Fruit fly (Drosophila melanogaster) whole organism, embryonic: ENCODE measurements around the gene SmD1.
A peak's percentile ranks its signal among the peaks of the same experiment; 100 is the strongest.

Experiments
- Bgb ChIP-seq: fragments of 200-800 bp; sonication (Bioruptor generic); IDR thresholded peaks from 2 replicates; pipeline ENCODE4 v1.3.6; 2022; ENCODE audit warnings: missing biosample characterization, missing genetic modification characterization; ENCODE audit not compliant: partially characterized antibody
- Blimp-1 ChIP-seq: fragments of 200-800 bp; sonication (Bioruptor generic); optimal IDR thresholded peaks from 3 replicates; lab custom pipeline; 2018; ENCODE audit warnings: missing biosample characterization, missing genetic modification characterization, mild to moderate bottlenecking, moderate library complexity, missing genetic modification reagents
- CG10321 ChIP-seq: fragments of 200-800 bp; sonication (Bioruptor generic); IDR thresholded peaks from 2 replicates; pipeline ENCODE4 v1.3.6; 2022; ENCODE audit warnings: missing biosample characterization, missing genetic modification characterization
- CG12659 ChIP-seq: fragments of 200-800 bp; sonication (Bioruptor generic); optimal IDR thresholded peaks from 3 replicates; lab custom pipeline; 2017; ENCODE audit warnings: mild to moderate bottlenecking, missing biosample characterization, missing genetic modification reagents, missing genetic modification characterization
- CG13424 ChIP-seq: fragments of 200-800 bp; sonication (Bioruptor generic); optimal IDR thresholded peaks from 2 replicates; lab custom pipeline; 2019; ENCODE audit warnings: missing biosample characterization, mild to moderate bottlenecking, missing genetic modification characterization, moderate library complexity
- CG16813 ChIP-seq: fragments of 200-800 bp; sonication (Bioruptor generic); IDR thresholded peaks from 3 replicates; pipeline ENCODE4 v1.3.6; 2022; ENCODE audit warnings: missing biosample characterization, missing genetic modification characterization; ENCODE audit not compliant: partially characterized antibody
- CG17186 ChIP-seq: fragments of 200-800 bp; sonication (Bioruptor generic); optimal IDR thresholded peaks from 3 replicates; lab custom pipeline; 2017; ENCODE audit warnings: missing biosample characterization, missing genetic modification reagents, missing genetic modification characterization
- CG30403 ChIP-seq: fragments of 200-800 bp; sonication (Bioruptor generic); optimal IDR thresholded peaks from 3 replicates; lab custom pipeline; 2016; ENCODE audit warnings: missing biosample characterization, missing genetic modification characterization
- CG31224 ChIP-seq: fragments of 200-800 bp; sonication (Bioruptor generic); IDR thresholded peaks from 2 replicates; pipeline ENCODE4 v1.3.6; 2022; ENCODE audit warnings: missing biosample characterization, missing genetic modification characterization
- CG5180 ChIP-seq: fragments of 200-800 bp; sonication (Bioruptor generic); optimal IDR thresholded peaks from 3 replicates; lab custom pipeline; 2017; ENCODE audit warnings: missing biosample characterization, missing genetic modification characterization, mild to moderate bottlenecking, moderate library complexity, missing genetic modification reagents
- CG6683 ChIP-seq: fragments of 200-800 bp; sonication (Bioruptor generic); optimal IDR thresholded peaks from 2 replicates; lab custom pipeline; 2017; ENCODE audit warnings: missing biosample characterization, mild to moderate bottlenecking, missing genetic modification characterization, missing genetic modification reagents
- CG7987 ChIP-seq: fragments of 200-800 bp; sonication (Bioruptor generic); optimal IDR thresholded peaks from 2 replicates; lab custom pipeline; 2018; ENCODE audit warnings: missing biosample characterization, mild to moderate bottlenecking, missing genetic modification characterization, moderate library complexity
- CG8478 ChIP-seq: fragments of >200 bp; optimal IDR thresholded peaks from 2 replicates; lab custom pipeline; 2018
- CG9932 ChIP-seq: fragments of 200-800 bp; sonication (Bioruptor generic); IDR thresholded peaks from 2 replicates; pipeline ENCODE4 v1.3.6; 2022; ENCODE audit warnings: missing biosample characterization, missing genetic modification characterization
- Chrac-16 ChIP-seq: fragments of 200-800 bp; sonication (Bioruptor generic); optimal IDR thresholded peaks from 3 replicates; lab custom pipeline; 2016; ENCODE audit warnings: missing biosample characterization, missing genetic modification characterization
- CrebB ChIP-seq: fragments of 200-800 bp; sonication (Bioruptor generic); optimal IDR thresholded peaks from 3 replicates; lab custom pipeline; 2018; ENCODE audit warnings: missing biosample characterization, mild to moderate bottlenecking, missing genetic modification characterization
- Fer1 ChIP-seq: fragments of 200-800 bp; sonication (Bioruptor generic); optimal IDR thresholded peaks from 2 replicates; lab custom pipeline; 2017; ENCODE audit warnings: missing biosample characterization, mild to moderate bottlenecking, missing genetic modification characterization
- H2.0 ChIP-seq: fragments of 200-800 bp; sonication (Bioruptor generic); IDR thresholded peaks from 2 replicates; pipeline ENCODE4 v1.3.6; 2022; ENCODE audit warnings: missing biosample characterization, missing genetic modification characterization
- HHEX ChIP-seq: fragments of 200-800 bp; sonication (Bioruptor generic); optimal IDR thresholded peaks from 3 replicates; lab custom pipeline; 2017; ENCODE audit warnings: missing biosample characterization, mild to moderate bottlenecking, missing genetic modification characterization, missing genetic modification reagents
- HLH4C ChIP-seq: fragments of 200-800 bp; sonication (Bioruptor generic); IDR thresholded peaks from 3 replicates; pipeline ENCODE4 v1.3.6; 2022; ENCODE audit warnings: missing biosample characterization, missing genetic modification characterization; ENCODE audit not compliant: partially characterized antibody
- HmgD ChIP-seq: fragments of 200-800 bp; sonication (Bioruptor generic); optimal IDR thresholded peaks from 3 replicates; lab custom pipeline; 2016; ENCODE audit warnings: missing biosample characterization, missing genetic modification characterization
- Hsf ChIP-seq: fragments of 200-800 bp; sonication (Bioruptor generic); optimal IDR thresholded peaks from 3 replicates; lab custom pipeline; 2016; ENCODE audit warnings: missing biosample characterization, missing genetic modification characterization
- NC2β ChIP-seq: fragments of 200-800 bp; sonication (Bioruptor generic); optimal IDR thresholded peaks from 2 replicates; lab custom pipeline; 2016; ENCODE audit warnings: missing biosample characterization, missing genetic modification characterization
- Nf-YA ChIP-seq: fragments of 200-800 bp; sonication (Bioruptor generic); IDR thresholded peaks from 2 replicates; pipeline ENCODE4 v1.3.6; 2022; ENCODE audit warnings: missing biosample characterization, missing genetic modification characterization
- Nf-YC ChIP-seq: fragments of 200-800 bp; optimal IDR thresholded peaks from 3 replicates; lab custom pipeline; 2019; ENCODE audit warnings: missing biosample characterization, mild to moderate bottlenecking, missing genetic modification characterization, moderate library complexity
- Opbp ChIP-seq: fragments of 200-800 bp; sonication (Bioruptor generic); IDR thresholded peaks from 3 replicates; pipeline ENCODE4 v1.3.6; 2022; ENCODE audit warnings: missing biosample characterization, missing genetic modification characterization; ENCODE audit not compliant: partially characterized antibody
- PHDP ChIP-seq: fragments of 200-800 bp; sonication (Bioruptor generic); optimal IDR thresholded peaks from 3 replicates; lab custom pipeline; 2018; ENCODE audit warnings: missing biosample characterization, mild to moderate bottlenecking, missing genetic modification characterization, moderate library complexity
- ara ChIP-seq: fragments of 200-800 bp; sonication (Bioruptor generic); IDR thresholded peaks from 2 replicates; pipeline ENCODE4 v1.3.6; 2022; ENCODE audit warnings: missing biosample characterization, missing genetic modification characterization
- chinmo ChIP-seq: fragments of 200-800 bp; sonication (Bioruptor generic); IDR thresholded peaks from 4 replicates; pipeline ENCODE4 v1.3.6; 2022; ENCODE audit warnings: missing biosample characterization, missing genetic modification characterization; ENCODE audit not compliant: partially characterized antibody
- chm ChIP-seq: fragments of 200-800 bp; sonication (Bioruptor generic); IDR thresholded peaks from 2 replicates; pipeline ENCODE4 v1.3.6; 2022; ENCODE audit warnings: missing biosample characterization, missing genetic modification characterization
- dati ChIP-seq: fragments of 200-800 bp; sonication (Bioruptor generic); IDR thresholded peaks from 2 replicates; pipeline ENCODE4 v1.3.6; 2022; ENCODE audit warnings: missing biosample characterization, missing genetic modification characterization
- eve ChIP-seq, 2 experiments: fragments of >200 bp; optimal IDR thresholded peaks; 2 replicates each; lab custom pipeline; 2017; ENCODE audit warnings: missing biosample characterization in 2 of 2, missing genetic modification characterization in 2 of 2
- jumu ChIP-seq: fragments of 200-800 bp; sonication (Bioruptor generic); optimal IDR thresholded peaks from 3 replicates; lab custom pipeline; 2016; ENCODE audit warnings: missing biosample characterization, missing genetic modification characterization
- mam ChIP-seq: fragments of 200-800 bp; sonication (Bioruptor generic); optimal IDR thresholded peaks from 3 replicates; lab custom pipeline; 2016; ENCODE audit warnings: missing biosample characterization, missing genetic modification characterization
- nerfin-1 ChIP-seq: fragments of 200-800 bp; sonication (Bioruptor generic); optimal IDR thresholded peaks from 3 replicates; lab custom pipeline; 2019; ENCODE audit warnings: missing biosample characterization, mild to moderate bottlenecking, missing genetic modification characterization, moderate library complexity
- oc ChIP-seq: fragments of 200-800 bp; sonication (Bioruptor generic); optimal IDR thresholded peaks from 2 replicates; lab custom pipeline; 2018; ENCODE audit warnings: missing biosample characterization, mild to moderate bottlenecking, missing genetic modification characterization, moderate library complexity
- prd ChIP-seq, 3 experiments: fragments of >200 bp in 2 of 3; fragments of 200-800 bp in 1 of 3; sonication (Bioruptor generic) in 1 of 3; optimal IDR thresholded peaks in 2 of 3; IDR thresholded peaks in 1 of 3; 2 replicates in 2 of 3; 3 replicates in 1 of 3; pipeline versions ENCODE4 v1.3.6 to Lab custom; 2017 to 2022; ENCODE audit warnings: missing biosample characterization in 1 of 3, missing genetic modification characterization in 1 of 3
- psq ChIP-seq: fragments of 200-800 bp; sonication (Bioruptor generic); optimal IDR thresholded peaks from 2 replicates; lab custom pipeline; 2017; ENCODE audit warnings: missing biosample characterization, missing genetic modification characterization
- seq ChIP-seq: fragments of 200-800 bp; sonication (Bioruptor generic); IDR thresholded peaks from 2 replicates; pipeline ENCODE4 v1.3.6; 2022; ENCODE audit warnings: missing biosample characterization, missing genetic modification characterization
- sna ChIP-seq: fragments of 200-800 bp; sonication (Bioruptor generic); IDR thresholded peaks from 2 replicates; pipeline ENCODE4 v1.3.6; 2022; ENCODE audit warnings: missing biosample characterization, missing genetic modification characterization; ENCODE audit not compliant: partially characterized antibody
- tup ChIP-seq: fragments of 200-800 bp; sonication (Bioruptor generic); optimal IDR thresholded peaks from 2 replicates; lab custom pipeline; 2016; ENCODE audit warnings: missing biosample characterization, mild to moderate bottlenecking, missing genetic modification characterization, moderate library complexity

SmD1 gene

DNA sequence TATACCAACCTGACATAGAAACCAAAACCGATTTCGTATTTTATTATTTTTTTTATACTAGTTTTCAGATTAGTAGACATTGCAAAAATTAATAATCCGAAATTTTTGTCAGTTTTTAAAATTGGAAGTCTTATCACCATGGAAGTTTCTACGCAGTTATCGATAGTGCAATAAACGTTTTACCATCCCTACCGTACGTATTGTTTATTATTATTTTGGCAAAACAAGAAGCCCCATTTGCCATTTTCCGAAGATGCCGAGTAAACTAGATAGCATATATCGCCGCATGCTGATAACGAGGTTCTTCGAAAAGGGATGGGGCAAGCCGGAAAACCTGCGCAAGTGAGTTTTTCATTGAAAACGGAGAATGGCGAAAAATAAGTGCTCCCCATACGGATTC is 7.2 kb upstream of the SmD1 start, which contains the start of gene CG32112 (continued):
- TF ChIP-seq prd (optimal IDR thresholded peaks at IDR 0.05; lab: Kevin White, UChicago) (no peak), prd (GFP tag; IDR thresholded peaks at IDR 0.05; lab: Robert Waterston, UW) (no peak), CG8478 (lab: Kevin White, UChicago) (no peak), Fer1 (GFP tag; lab: Kevin White, UChicago) (peak; percentile 5), HLH4C (GFP tag; lab: Robert Waterston, UW) (peak; percentile 74), Nf-YC (tag; lab: Kevin White, UChicago) (no peak), sna (peak; percentile 72), CG5180 (GFP tag; lab: Kevin White, UChicago) (no peak), seq (GFP tag; lab: Robert Waterston, UW) (no peak), CG12659 (GFP tag; lab: Kevin White, UChicago) (peak; percentile 57), CG13424 (tag; lab: Kevin White, UChicago) (no peak), H2.0 (GFP tag; lab: Robert Waterston, UW) (no peak), PHDP (tag; lab: Kevin White, UChicago) (no peak), oc (tag; lab: Kevin White, UChicago) (no peak), CrebB (no peak), CG9932 (GFP tag; lab: Robert Waterston, UW) (no peak), Blimp-1 (no peak), NC2β (GFP tag; lab: Kevin White, UChicago) (no peak), Opbp (GFP tag; lab: Robert Waterston, UW) (peak; percentile 58; the same call in 1 of the 3 replicates), eve (GFP tag; optimal IDR thresholded peaks at IDR 0.05; lab: Kevin White, UChicago) (peak in 1 of 2 experiments; percentile 22), CG6683 (GFP tag; lab: Kevin White, UChicago) (no peak), CG17186 (GFP tag; lab: Kevin White, UChicago) (no peak), CG30403 (GFP tag; lab: Kevin White, UChicago) (peak; percentile 9), nerfin-1 (tag; lab: Kevin White, UChicago) (no peak), ara (GFP tag; lab: Robert Waterston, UW) (no peak), Hsf (peak; percentile 17), CG10321 (no peak), Chrac-16 (GFP tag; lab: Kevin White, UChicago) (peak; percentile 20), tup (GFP tag; lab: Kevin White, UChicago) (no peak), jumu (no peak), CG16813 (GFP tag; lab: Robert Waterston, UW) (peak; percentile 60), HmgD (GFP tag; lab: Kevin White, UChicago) (no peak), HHEX (GFP tag; lab: Kevin White, UChicago) (no peak), mam (GFP tag; lab: Kevin White, UChicago) (no peak), Bgb (GFP tag; lab: Robert Waterston, UW) (peak; percentile 70), chinmo (no peak), psq (no peak), dati (GFP tag; lab: Robert Waterston, UW) (no peak), CG7987 (GFP tag; lab: Kevin White, UChicago) (no peak), chm (no peak), CG31224 (no peak), Nf-YA (GFP tag; lab: Robert Waterston, UW) (no peak)
- TF ChIP-seq, all 482 proteins: peak for 71
